Fruit fly (Drosophila melanogaster): Measurements from ENCODE around the gene CG6345.

CG6345 gene

DNA sequence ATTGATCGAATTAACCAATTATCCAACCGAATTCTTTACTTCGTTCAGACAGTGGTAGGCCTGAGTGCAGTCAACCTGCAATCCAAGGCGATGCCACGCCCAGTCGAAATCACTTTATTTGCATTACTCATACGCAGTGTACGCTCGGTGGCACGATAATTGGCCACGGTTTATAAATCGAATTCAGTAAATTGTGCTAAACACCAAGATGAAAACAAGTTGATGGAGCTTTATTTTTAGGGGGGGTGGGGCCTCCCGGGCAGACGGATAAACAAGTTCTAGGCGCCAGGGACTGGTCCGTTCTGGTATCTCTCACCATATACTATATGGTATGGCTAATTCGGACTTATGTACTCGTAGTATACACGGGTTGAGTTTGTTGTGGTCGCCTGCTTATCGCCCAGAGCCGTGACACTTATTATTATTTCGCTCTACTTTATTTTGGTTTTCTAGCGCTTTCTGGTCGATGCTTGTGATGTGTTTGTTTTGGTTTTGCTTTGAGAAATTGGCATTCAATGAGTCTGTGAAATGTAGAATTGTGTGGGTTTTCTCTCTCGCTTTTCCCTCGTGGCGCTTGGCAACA lies 20.5 kb downstream of the CG6345 start:
- TF ChIP-seq noc (tag; optimal IDR thresholded peaks at IDR 0.05): no peak

DNA sequence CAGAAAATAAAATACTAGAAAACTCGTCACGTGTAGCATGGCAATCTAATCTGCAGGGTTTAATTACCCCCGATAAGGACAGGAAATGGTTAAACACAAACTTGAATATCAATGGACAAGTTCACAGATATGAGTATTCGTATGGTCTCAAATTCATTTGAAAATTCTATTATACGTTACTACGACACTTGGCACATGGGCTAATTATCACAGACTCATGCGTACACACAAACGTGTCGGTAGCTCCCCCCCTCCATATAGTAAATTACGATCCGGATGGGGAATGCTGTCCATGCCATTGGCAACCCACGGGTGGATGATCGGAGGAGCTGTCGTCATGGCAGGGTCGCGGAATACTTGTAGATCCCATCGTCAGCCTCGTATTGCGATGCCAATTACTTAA lies 21.5 kb downstream of the CG6345 start:
- peak; percentile 13 for TF ChIP-seq noc (tag; optimal IDR thresholded peaks at IDR 0.05)

DNA sequence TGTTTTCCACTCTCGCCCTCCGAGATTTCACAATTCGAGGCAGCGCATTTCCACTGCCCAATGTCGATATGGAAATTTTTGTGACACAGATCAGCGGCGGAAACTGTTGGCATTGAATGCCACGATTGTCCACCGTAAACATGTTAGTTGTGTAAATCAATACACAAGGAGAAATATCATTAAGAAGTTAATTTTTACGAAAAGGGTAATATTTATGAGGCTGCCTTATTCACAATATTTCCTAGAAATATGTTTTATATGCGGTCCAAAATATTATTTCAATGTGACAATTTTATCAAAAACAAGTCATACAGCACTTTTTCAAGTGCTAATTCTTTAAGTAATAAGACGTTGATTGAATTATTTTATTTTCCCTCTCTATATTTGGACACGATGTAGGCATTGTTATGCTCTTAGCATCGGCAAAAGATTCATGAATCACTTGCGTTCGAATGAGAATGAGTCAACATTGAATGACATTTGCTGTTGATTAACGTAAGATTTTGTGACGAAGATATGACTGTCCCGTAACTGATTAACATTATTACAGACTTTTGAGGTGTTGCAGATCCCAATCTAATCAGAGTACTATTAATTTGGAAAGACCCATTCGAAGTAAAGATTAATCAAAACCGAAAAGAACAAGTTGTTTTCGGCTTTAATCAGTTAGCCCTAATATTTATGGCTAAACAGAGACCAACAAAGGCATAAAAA lies 22.0 kb downstream of the CG6345 start:
- TF ChIP-seq noc (tag; optimal IDR thresholded peaks at IDR 0.05): no peak

DNA sequence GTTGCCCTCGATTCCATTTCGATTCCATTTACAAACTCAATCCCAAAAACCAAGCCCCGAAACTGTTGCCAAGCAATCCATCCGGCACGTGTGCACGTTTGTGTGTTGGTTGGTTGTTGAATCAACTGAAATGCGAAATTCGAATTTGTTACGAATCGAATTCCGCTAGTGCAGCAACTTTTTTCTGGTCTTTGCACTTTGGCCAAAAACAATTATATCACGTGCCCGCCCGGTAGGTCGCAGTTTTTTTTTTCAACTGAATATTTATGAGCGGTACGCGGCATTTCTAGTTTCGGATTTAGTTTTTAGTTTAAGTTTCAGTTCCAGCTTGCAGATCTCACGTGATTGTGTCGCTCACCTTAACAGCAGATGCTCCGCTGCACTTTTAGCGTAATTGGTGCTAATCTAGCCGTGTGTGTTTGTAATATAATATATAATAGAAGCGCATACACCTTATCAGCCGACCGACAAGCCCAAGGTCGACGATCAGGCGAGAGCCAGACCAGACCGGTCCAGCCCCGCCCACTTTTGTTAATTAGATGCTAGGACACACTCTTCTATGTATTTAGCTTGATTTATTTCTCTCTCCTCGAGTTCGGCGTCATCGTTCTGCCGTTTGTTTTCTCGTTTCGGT lies 22.7 kb downstream of the CG6345 start:
- no peak for TF ChIP-seq noc (tag; optimal IDR thresholded peaks at IDR 0.05)

DNA sequence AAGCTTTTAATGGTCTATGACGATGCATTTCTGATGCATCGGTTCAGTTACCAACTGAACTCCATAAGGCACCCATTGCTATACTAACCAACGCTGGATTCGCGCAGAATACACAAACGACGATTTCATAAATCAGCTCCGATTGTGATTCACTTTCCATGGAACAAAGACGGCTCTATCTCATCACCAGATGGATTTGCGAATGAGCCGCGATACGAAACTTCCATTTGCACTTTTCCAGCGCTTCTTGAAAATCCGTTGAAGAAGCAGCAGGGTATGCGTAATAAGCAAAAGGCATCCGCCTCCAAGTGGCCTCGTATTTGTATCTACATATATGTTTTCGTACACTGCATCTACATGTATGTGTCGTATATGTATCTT lies 23.3 kb downstream of the CG6345 start:
- TF ChIP-seq noc (tag; optimal IDR thresholded peaks at IDR 0.05): no peak

DNA sequence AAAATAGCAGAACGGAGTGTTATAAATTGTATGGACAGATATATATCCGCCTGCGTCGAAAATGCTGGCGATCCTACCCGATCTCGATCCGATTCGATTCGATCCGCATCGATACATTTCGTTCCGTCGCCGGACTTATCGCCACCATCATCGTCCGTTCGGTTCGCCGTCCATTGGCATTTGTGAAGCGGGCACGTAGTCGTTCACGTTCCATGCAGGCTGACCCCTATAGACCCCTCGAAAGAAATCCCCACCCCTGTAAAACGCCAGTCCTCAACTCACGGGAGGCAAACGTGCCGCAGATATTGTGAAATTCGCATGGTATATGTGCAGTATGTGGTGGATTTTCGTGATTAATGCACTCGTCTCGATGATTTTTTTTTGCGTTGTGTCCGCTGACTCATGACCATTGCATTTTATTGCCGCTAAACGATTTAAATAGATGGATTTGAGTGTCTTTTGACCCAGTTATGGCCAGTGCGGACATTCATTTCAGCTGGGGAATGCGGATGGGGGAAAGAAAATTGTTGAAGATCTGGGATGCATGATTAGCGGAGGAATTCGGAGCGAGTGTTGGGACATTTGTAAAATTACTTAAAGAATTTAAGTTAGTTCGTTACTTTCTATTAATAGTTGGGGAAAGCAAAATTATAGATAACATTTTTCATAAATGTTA lies 23.8 kb downstream of the CG6345 start:
- no peak for TF ChIP-seq noc (tag; optimal IDR thresholded peaks at IDR 0.05)

DNA sequence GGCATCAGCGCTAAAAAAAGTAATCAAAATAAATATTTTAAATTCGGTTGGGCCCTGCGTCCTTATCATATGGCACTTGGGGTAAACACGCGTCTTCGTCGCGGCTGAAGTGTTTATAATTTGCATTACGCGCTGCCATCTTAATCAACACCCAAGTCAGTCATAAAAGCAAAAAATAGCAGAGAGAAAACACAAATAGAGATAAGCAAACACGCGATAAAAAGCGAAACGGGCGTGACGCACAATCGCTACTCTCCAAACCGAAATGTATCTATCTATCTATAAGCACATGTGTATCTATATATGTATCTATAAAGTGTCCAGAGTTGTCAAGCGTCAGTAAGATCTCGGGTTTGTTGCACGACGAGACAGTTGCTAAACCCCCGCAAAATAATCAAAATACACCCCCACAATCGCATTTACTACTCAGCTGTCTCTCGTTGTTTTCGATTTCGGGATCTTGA lies 24.9 kb downstream of the CG6345 start:
- TF ChIP-seq noc (tag; optimal IDR thresholded peaks at IDR 0.05): peak; percentile 89

DNA sequence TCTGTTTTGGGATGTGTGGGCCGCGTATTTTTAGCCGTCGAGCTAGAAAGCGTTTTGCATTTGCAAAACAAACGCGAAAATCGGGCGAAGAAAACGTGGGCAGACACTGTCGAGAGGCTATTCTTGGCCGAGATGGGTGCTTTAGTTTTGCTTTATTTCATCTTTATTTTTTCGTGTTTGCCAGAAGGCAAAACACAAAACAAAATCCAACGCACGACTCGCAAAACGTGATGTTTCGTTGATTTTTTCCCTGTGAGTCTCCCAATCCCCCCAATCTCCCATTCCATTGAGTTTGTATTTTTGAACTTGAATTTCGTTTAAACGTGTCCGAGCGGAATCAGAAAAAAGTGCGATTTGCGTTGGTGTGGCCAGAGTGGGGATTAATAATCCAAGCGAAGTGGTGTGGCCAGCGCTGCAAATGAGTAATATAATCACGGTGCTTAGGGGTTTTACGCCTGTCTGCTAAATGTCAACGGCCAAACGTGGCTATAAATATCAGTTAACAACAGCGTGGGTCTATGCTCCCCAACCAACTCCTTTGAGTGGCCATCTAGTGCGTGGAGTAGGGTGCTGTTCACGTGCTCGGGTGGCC lies 25.9 kb downstream of the CG6345 start:
- no peak for TF ChIP-seq noc (tag; optimal IDR thresholded peaks at IDR 0.05)

DNA sequence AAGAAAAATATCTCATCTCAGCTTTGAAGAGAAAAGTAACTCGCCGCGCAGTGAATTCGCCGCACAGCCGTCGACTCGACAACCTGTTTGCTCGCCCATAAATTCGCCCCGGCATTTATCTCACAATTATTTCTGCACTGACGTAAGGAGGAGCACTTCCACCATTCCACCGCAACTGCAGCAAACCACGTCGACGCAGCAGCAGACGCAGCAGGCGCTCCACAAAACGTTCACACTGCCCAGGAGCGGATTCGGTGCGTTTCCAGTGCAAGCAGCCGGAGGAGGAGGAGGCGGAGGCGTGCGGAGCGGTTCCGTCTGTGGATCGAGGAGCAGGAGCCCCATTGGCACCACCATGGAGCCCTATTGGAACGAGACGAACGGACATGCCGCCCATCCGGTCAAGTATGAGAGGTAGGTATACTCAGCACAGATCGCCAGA lies 26.8 kb downstream of the CG6345 start:
- TF ChIP-seq noc (tag; optimal IDR thresholded peaks at IDR 0.05): no peak

DNA sequence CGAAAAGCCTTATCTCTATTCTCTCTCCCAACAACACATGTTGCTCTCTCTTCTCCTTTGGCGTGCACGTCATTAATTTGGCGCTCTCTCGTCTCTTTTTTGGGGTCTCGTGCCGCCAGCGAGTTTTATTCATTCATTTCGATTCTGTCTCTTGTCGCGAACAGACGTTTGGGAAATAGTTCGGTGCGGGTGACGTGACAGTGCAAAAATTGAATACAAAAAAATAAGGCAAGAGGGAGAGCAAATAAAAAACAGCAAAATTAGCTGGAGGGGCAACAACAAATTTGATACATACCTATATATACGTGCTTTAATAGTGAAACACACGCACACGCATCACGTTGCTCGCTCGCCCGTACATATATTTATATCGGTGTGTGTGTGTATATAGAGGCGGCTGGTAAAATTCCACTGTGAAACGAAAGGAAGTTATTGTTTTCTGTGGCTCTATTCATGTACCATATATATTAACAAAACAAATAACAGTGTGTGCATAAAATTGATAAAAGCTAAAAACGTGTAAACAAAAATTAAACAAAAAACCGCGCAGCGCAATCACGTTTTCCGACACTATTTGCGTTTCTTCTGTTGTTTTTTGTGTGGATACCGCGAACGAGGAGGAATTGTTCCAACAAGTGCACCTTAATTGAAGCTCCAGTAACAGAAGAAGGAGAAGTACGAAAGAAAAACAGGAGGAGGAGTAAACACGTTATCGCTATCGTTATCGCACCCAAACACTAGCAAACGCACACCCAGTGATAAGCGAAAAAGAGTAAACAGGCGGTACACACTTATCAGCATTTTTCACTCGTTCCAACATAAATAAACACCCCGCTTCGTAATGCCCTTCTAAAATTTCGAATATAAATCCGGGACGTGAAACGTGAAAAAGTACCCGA lies 27.5 kb downstream of the CG6345 start, which contains the start of gene cwo:
TSS of gene cwo (plus strand) at position 131 of the 899 bp plus-strand sequence.
- TF ChIP-seq noc (tag; optimal IDR thresholded peaks at IDR 0.05): no peak

DNA sequence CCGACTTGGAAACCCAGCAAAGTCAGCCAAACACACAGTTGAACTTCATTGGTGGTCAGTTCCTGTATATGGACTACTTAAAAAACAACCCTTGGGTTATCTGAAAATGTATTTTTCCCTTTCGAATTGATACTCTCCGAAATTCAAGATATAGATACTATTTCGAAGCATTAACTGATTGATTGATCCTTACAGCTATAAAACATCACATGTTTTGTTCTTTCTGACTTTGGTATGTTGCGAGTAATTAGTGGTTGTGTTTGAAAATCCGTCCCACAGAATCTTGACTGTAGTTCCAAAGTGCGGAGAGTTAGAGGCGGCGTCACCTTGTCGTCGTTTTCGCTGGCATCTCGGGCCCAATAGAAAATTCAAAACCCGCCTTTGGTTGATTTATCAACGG lies 35.8 kb downstream of the CG6345 start:
- TF ChIP-seq noc (tag; optimal IDR thresholded peaks at IDR 0.05): peak; percentile 39

DNA sequence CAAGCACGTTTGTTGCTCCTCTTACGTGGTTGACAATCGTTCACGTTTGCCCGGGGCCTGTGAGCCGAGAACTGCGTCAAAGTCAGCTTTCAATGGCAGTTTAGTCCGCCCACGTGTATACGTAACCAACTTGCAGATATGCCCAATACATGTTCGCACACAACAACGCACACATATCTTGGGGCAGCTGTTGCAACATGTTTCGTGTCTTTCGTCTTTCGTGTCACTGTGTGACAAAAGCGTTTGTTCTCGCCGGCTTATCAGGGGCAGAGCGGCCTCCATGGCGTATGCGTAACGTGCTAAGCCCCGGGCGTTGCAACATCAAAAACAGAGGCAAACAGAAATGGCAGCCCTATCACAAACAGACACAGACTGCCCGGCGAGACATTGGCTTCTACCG lies 36.4 kb downstream of the CG6345 start:
- TF ChIP-seq noc (tag; optimal IDR thresholded peaks at IDR 0.05): no peak

DNA sequence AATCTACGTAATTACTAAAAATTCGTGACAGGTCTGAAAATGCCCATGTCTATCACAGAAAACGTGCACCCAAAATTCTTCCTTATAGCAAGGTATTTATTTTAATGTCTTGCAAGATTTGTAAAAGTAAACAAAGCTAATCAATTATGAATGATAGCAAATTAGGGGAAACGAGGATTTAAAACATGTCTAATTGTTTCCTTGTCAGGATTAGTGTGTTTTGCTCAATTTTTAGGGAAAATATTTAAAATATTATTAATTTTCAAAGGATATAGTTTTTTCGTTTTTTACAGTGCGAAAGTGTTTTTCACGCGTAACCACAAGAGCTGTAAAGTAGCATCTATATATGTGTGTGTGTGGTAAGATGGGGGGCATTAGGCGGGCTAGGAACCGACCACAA lies 36.9 kb downstream of the CG6345 start:
- TF ChIP-seq noc (tag; optimal IDR thresholded peaks at IDR 0.05): no peak

DNA sequence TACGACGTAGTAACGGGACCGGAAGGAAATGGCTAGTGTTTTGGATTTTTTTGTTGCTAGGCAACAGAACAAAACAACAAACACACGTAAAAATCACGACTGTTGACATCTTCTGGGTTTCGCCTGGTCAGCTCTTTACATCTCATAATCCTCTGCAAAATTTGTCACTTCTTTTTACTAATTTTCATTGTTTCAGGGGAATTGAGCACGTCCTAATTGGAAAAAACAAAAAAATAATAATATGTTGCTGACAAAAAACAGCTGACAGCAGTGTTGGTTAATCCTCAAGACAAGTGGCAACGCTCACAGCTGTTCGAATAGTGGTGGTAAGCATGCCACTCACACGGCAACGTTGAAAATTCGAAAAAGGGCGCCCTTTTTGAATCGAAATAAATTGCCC lies 38.0 kb downstream of the CG6345 start, which contains the start of gene Rfx:
TSS of gene Rfx (minus strand) at position 220 of the 400 bp plus-strand sequence.
- TF ChIP-seq noc (tag; optimal IDR thresholded peaks at IDR 0.05): peak; percentile 59

DNA sequence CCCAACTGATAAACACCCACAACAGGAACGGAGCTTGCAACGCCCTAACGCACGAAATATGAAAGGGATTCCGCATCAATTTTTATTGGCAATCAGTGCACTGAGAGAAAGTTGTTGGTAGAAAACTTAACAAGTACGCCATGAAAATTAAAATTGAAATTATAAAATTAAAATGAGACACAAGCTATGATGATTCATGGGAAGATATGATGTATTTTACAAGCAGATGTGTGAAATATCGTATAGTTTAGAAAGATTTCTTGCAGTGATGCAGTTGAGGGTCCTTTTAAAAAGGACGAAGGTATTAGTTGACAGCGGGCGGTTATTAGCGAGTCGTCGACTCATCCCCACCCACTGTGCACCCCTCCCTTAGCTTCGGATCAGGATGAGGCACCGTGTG lies 45.4 kb downstream of the CG6345 start:
- no peak for TF ChIP-seq noc (tag; optimal IDR thresholded peaks at IDR 0.05)
